Worm (Caenorhabditis elegans) whole organism, late embryonic: ENCODE results near the gene gba-4.
A peak's percentile ranks its signal among the peaks of the same experiment; 100 is the strongest.

Source experiments
- F13H6.1 ChIP-seq: sonication (generic microtip); optimal IDR thresholded peaks from 2 replicates; lab custom pipeline; 2016; ENCODE audit warnings: missing genetic modification characterization, missing compliant biosample characterization
- K02D7.2 ChIP-seq: sonication (generic microtip); optimal IDR thresholded peaks from 2 replicates; lab custom pipeline; 2017; ENCODE audit warnings: mild to moderate bottlenecking, missing genetic modification characterization, missing compliant biosample characterization
- K09A11.1 ChIP-seq: sonication (generic microtip); optimal IDR thresholded peaks from 2 replicates; lab custom pipeline; 2017; ENCODE audit warnings: antibody characterized with exemption, mild to moderate bottlenecking, missing genetic modification characterization, missing compliant biosample characterization; ENCODE audit not compliant: insufficient read depth
- T23F11.4 ChIP-seq: fragments of 200-800 bp; sonication (Bioruptor generic); optimal IDR thresholded peaks from 2 replicates; lab custom pipeline; 2018; ENCODE audit warnings: mild to moderate bottlenecking, missing genetic modification characterization, missing compliant biosample characterization
- Y22D7AL.16 ChIP-seq: sonication (generic microtip); optimal IDR thresholded peaks from 2 replicates; lab custom pipeline; 2016; ENCODE audit warnings: missing genetic modification characterization, missing compliant biosample characterization
- ahr-1 ChIP-seq: sonication (generic microtip); optimal IDR thresholded peaks from 2 replicates; lab custom pipeline; 2016; ENCODE audit warnings: missing genetic modification characterization, missing compliant biosample characterization
- ama-1 ChIP-seq: fragments of 150-350 bp; optimal IDR thresholded peaks from 2 replicates; lab custom pipeline; 2014
- ceh-18 ChIP-seq: sonication (generic microtip); optimal IDR thresholded peaks from 2 replicates; lab custom pipeline; 2016; ENCODE audit warnings: missing genetic modification characterization, missing compliant biosample characterization
- ceh-2 ChIP-seq: sonication (generic microtip); optimal IDR thresholded peaks from 2 replicates; lab custom pipeline; 2016; ENCODE audit warnings: missing genotype, missing genetic modification characterization, missing compliant biosample characterization
- ceh-22 ChIP-seq: sonication (generic microtip); optimal IDR thresholded peaks from 2 replicates; lab custom pipeline; 2017; ENCODE audit warnings: missing biosample characterization, missing genetic modification characterization
- ceh-24 ChIP-seq: sonication (generic microtip); optimal IDR thresholded peaks from 2 replicates; lab custom pipeline; 2016; ENCODE audit warnings: mild to moderate bottlenecking, missing genetic modification characterization, missing compliant biosample characterization
- ceh-31 ChIP-seq: sonication (generic microtip); optimal IDR thresholded peaks from 2 replicates; lab custom pipeline; 2016; ENCODE audit warnings: missing genetic modification characterization, missing compliant biosample characterization
- ceh-34 ChIP-seq: sonication (generic microtip); optimal IDR thresholded peaks from 2 replicates; lab custom pipeline; 2016; ENCODE audit warnings: mild to moderate bottlenecking, missing genetic modification characterization, missing compliant biosample characterization
- ceh-45 ChIP-seq: fragments of 200-800 bp; sonication (Bioruptor generic); IDR thresholded peaks from 2 replicates; pipeline ENCODE4 v1.3.6; 2022; ENCODE audit warnings: missing genetic modification reagents, missing genetic modification characterization, missing compliant biosample characterization
- ceh-48 ChIP-seq: sonication (generic microtip); optimal IDR thresholded peaks from 2 replicates; lab custom pipeline; 2016; ENCODE audit warnings: missing genetic modification characterization, inconsistent platforms, missing compliant biosample characterization
- ceh-9 ChIP-seq: sonication (generic microtip); optimal IDR thresholded peaks from 2 replicates; lab custom pipeline; 2016; ENCODE audit warnings: mild to moderate bottlenecking, missing genetic modification characterization, inconsistent platforms, missing compliant biosample characterization
- che-1 ChIP-seq: sonication (generic microtip); optimal IDR thresholded peaks from 2 replicates; lab custom pipeline; 2016; ENCODE audit warnings: mild to moderate bottlenecking, missing genetic modification characterization, missing compliant biosample characterization
- dmd-4 ChIP-seq: sonication (generic microtip); optimal IDR thresholded peaks from 2 replicates; lab custom pipeline; 2016; ENCODE audit warnings: borderline replicate concordance, missing genetic modification characterization, missing compliant biosample characterization
- dve-1 ChIP-seq: sonication (generic microtip); optimal IDR thresholded peaks from 2 replicates; lab custom pipeline; 2017; ENCODE audit warnings: antibody characterized with exemption, mild to moderate bottlenecking, missing genetic modification characterization, missing compliant biosample characterization
- elt-4 ChIP-seq: sonication (generic microtip); optimal IDR thresholded peaks from 2 replicates; lab custom pipeline; 2016; ENCODE audit warnings: missing genetic modification characterization, missing compliant biosample characterization
- fkh-6 ChIP-seq: sonication (generic microtip); optimal IDR thresholded peaks from 2 replicates; lab custom pipeline; 2016; ENCODE audit warnings: missing genetic modification characterization, missing compliant biosample characterization
- gmeb-2 ChIP-seq: sonication (generic microtip); optimal IDR thresholded peaks from 2 replicates; lab custom pipeline; 2016; ENCODE audit warnings: missing genetic modification characterization, inconsistent platforms, missing compliant biosample characterization
- hlh-13 ChIP-seq: fragments of 200-800 bp; sonication (Bioruptor generic); optimal IDR thresholded peaks from 2 replicates; lab custom pipeline; 2018; ENCODE audit warnings: mild to moderate bottlenecking, missing genetic modification characterization, missing compliant biosample characterization
- hlh-30 ChIP-seq: sonication (generic microtip); optimal IDR thresholded peaks from 2 replicates; lab custom pipeline; 2017; ENCODE audit warnings: antibody characterized with exemption, missing genetic modification characterization, missing compliant biosample characterization; ENCODE audit not compliant: insufficient read depth
- hlh-6 ChIP-seq: sonication (generic microtip); optimal IDR thresholded peaks from 2 replicates; lab custom pipeline; 2016; ENCODE audit warnings: missing genotype, missing genetic modification characterization, missing compliant biosample characterization
- hlh-8 ChIP-seq: sonication (generic microtip); optimal IDR thresholded peaks from 2 replicates; lab custom pipeline; 2016; ENCODE audit warnings: missing genotype, missing genetic modification characterization, missing compliant biosample characterization
- madf-2 ChIP-seq: sonication (generic microtip); optimal IDR thresholded peaks from 2 replicates; lab custom pipeline; 2017; ENCODE audit warnings: missing genetic modification characterization, missing compliant biosample characterization
- mec-3 ChIP-seq: sonication (generic microtip); optimal IDR thresholded peaks from 2 replicates; lab custom pipeline; 2016; ENCODE audit warnings: borderline replicate concordance, missing genetic modification characterization, missing compliant biosample characterization
- nfya-1 ChIP-seq: sonication (generic microtip); optimal IDR thresholded peaks from 2 replicates; lab custom pipeline; 2017; ENCODE audit warnings: missing genetic modification characterization, mild to moderate bottlenecking, missing compliant biosample characterization, antibody characterized with exemption, moderate library complexity
- nhr-11 ChIP-seq: fragments of 150-350 bp; optimal IDR thresholded peaks from 2 replicates; lab custom pipeline; 2014; ENCODE audit warnings: missing biosample characterization, missing genetic modification characterization
- nhr-232 ChIP-seq: sonication (generic microtip); optimal IDR thresholded peaks from 2 replicates; lab custom pipeline; 2016; ENCODE audit warnings: missing genetic modification characterization, missing compliant biosample characterization
- npax-4 ChIP-seq: sonication (generic microtip); optimal IDR thresholded peaks from 2 replicates; lab custom pipeline; 2016; ENCODE audit warnings: missing genetic modification characterization, missing compliant biosample characterization
- pag-3 ChIP-seq: sonication (generic microtip); optimal IDR thresholded peaks from 2 replicates; lab custom pipeline; 2016; ENCODE audit warnings: missing compliant biosample characterization, missing genetic modification characterization, borderline replicate concordance
- pat-9 ChIP-seq: fragments of 200-800 bp; sonication (Bioruptor generic); optimal IDR thresholded peaks from 2 replicates; lab custom pipeline; 2018; ENCODE audit warnings: mild to moderate bottlenecking, missing genetic modification characterization, moderate library complexity, missing compliant biosample characterization
- pha-2 ChIP-seq: sonication (generic microtip); optimal IDR thresholded peaks from 2 replicates; lab custom pipeline; 2017; ENCODE audit warnings: mild to moderate bottlenecking, missing genetic modification characterization, missing compliant biosample characterization
- pha-4 ChIP-seq: fragments of 150-350 bp; optimal IDR thresholded peaks from 2 replicates; lab custom pipeline; 2018; ENCODE audit warnings: missing biosample characterization, missing genetic modification reagents, missing genetic modification characterization
- pros-1 ChIP-seq: fragments of 150-350 bp; optimal IDR thresholded peaks from 2 replicates; lab custom pipeline; 2014; ENCODE audit warnings: missing biosample characterization, missing genetic modification reagents, missing genetic modification characterization
- ref-2 ChIP-seq: sonication (generic microtip); optimal IDR thresholded peaks from 2 replicates; lab custom pipeline; 2016; ENCODE audit warnings: missing genetic modification characterization, missing compliant biosample characterization
- rnt-1 ChIP-seq: sonication (generic microtip); optimal IDR thresholded peaks from 2 replicates; lab custom pipeline; 2016; ENCODE audit warnings: missing genetic modification characterization, missing compliant biosample characterization
- sox-2 ChIP-seq: fragments of 200-800 bp; sonication (Bioruptor generic); IDR thresholded peaks from 2 replicates; pipeline ENCODE4 v1.3.6; 2022; ENCODE audit warnings: missing genetic modification reagents, missing genetic modification characterization, missing compliant biosample characterization
- tbx-2 ChIP-seq: sonication (generic microtip); optimal IDR thresholded peaks from 2 replicates; lab custom pipeline; 2016; ENCODE audit warnings: missing genetic modification characterization, missing compliant biosample characterization
- tbx-7 ChIP-seq: sonication (generic microtip); optimal IDR thresholded peaks from 2 replicates; lab custom pipeline; 2016; ENCODE audit warnings: missing genotype, missing genetic modification characterization, missing compliant biosample characterization
- ttx-3 ChIP-seq: sonication (generic microtip); optimal IDR thresholded peaks from 2 replicates; lab custom pipeline; 2016; ENCODE audit warnings: missing genetic modification reagents, missing genetic modification characterization, missing compliant biosample characterization
- unc-55 ChIP-seq: sonication (generic microtip); optimal IDR thresholded peaks from 2 replicates; lab custom pipeline; 2017; ENCODE audit warnings: missing biosample characterization, missing genetic modification reagents, missing genetic modification characterization
- ztf-16 ChIP-seq: sonication (generic microtip); optimal IDR thresholded peaks from 2 replicates; lab custom pipeline; 2017; ENCODE audit warnings: missing genetic modification characterization, missing compliant biosample characterization

gba-4 gene

ce11 chrIV:5334518-5334917 lies 16.2 kb downstream of the gba-4 start (continued):
- peak; percentile 78 for TF ChIP-seq gmeb-2 (tag; lab: Kevin White, UChicago)
- TF ChIP-seq elt-4, result no peak
- peak; percentile 63 for TF ChIP-seq Y22D7AL.16
- no peak for TF ChIP-seq ahr-1
- TF ChIP-seq hlh-30 (tag; lab: Kevin White, UChicago), result no peak
- peak; percentile 45 for TF ChIP-seq tbx-2 (tag; lab: Kevin White, UChicago)
- TF ChIP-seq npax-4 (tag; lab: Kevin White, UChicago), result no peak
- TF ChIP-seq nfya-1, result peak; percentile 20
- TF ChIP-seq K02D7.2 (tag; lab: Kevin White, UChicago), result peak; percentile 17
- peak; percentile 15 for TF ChIP-seq ceh-24 (tag; lab: Kevin White, UChicago)
- TF ChIP-seq sox-2 (GFP tag; lab: Robert Waterston, UW), result peak; percentile 22; the same call in 1 of the 2 replicates
- TF ChIP-seq ceh-2 (tag; lab: Kevin White, UChicago), result peak; percentile 27
- TF ChIP-seq dve-1 (tag; lab: Kevin White, UChicago), result peak; percentile 30
- TF ChIP-seq ceh-34 (tag; lab: Kevin White, UChicago), result peak; percentile 48
- TF ChIP-seq che-1 (tag; lab: Kevin White, UChicago), result peak; percentile 73
- TF ChIP-seq ztf-16 (tag; lab: Kevin White, UChicago), result peak; percentile 49
- TF ChIP-seq mec-3 (tag; lab: Kevin White, UChicago), result no peak
- no peak for TF ChIP-seq pros-1 (tag; lab: Kevin White, UChicago)
- TF ChIP-seq pha-4 (tag; lab: Kevin White, UChicago), result no peak
- TF ChIP-seq madf-2 (tag; lab: Kevin White, UChicago), result no peak
- TF ChIP-seq ceh-9 (tag; lab: Kevin White, UChicago), result no peak
- no peak for TF ChIP-seq dmd-4
- peak; percentile 42 for TF ChIP-seq ceh-18
- no peak for TF ChIP-seq ceh-48 (tag; lab: Kevin White, UChicago)
- no peak for TF ChIP-seq ref-2 (tag; lab: Kevin White, UChicago)
- TF ChIP-seq ama-1 (lab: Kevin White, UChicago), result no peak
- TF ChIP-seq hlh-13 (GFP tag; lab: Kevin White, UChicago), result peak; percentile 68
- no peak for TF ChIP-seq ceh-22
- peak; percentile 35 for TF ChIP-seq F13H6.1 (tag; lab: Kevin White, UChicago)
- peak; percentile 58 for TF ChIP-seq fkh-6 (tag; lab: Kevin White, UChicago)
- no peak for TF ChIP-seq nhr-11 (tag; lab: Kevin White, UChicago)
- peak; percentile 5 for TF ChIP-seq unc-55
- TF ChIP-seq pag-3 (tag; lab: Kevin White, UChicago), result no peak
- TF ChIP-seq ttx-3 (tag; lab: Kevin White, UChicago), result peak; percentile 67
- TF ChIP-seq hlh-6, result no peak
- 0 out of 2 replicates have a peak, but pooled peaks have one; percentile 64 for TF ChIP-seq ceh-45
- TF ChIP-seq T23F11.4 (GFP tag; lab: Kevin White, UChicago), result no peak
- TF ChIP-seq pat-9 (tag; lab: Kevin White, UChicago), result no peak
- TF ChIP-seq rnt-1 (tag; lab: Kevin White, UChicago), result peak; percentile 15
- peak; percentile 19 for TF ChIP-seq hlh-8 (tag; lab: Kevin White, UChicago)
- TF ChIP-seq pha-2, result peak; percentile 38
- TF ChIP-seq ceh-31 (tag; lab: Kevin White, UChicago), result peak; percentile 35
- TF ChIP-seq tbx-7 (tag; lab: Kevin White, UChicago), result no peak
- peak; percentile 50 for TF ChIP-seq K09A11.1 (tag; lab: Kevin White, UChicago)
- TF ChIP-seq nhr-232 (tag; lab: Kevin White, UChicago), result peak; percentile 22
